Fruit fly (Drosophila melanogaster) Kc167 (cell line): ENCODE data around the gene CG3168.

Experiments
- Sin3A ChIP-seq: fragments of >200 bp; optimal IDR thresholded peaks from 2 replicates; lab custom pipeline; 2018; ENCODE audit warnings: missing external identifiers
- h ChIP-seq: fragments of >200 bp; optimal IDR thresholded peaks from 3 replicates; lab custom pipeline; 2018; ENCODE audit warnings: missing external identifiers
- insv ChIP-seq: fragments of >200 bp; optimal IDR thresholded peaks from 3 replicates; lab custom pipeline; 2018; ENCODE audit warnings: missing external identifiers
- psq ChIP-seq: fragments of >200 bp; optimal IDR thresholded peaks from 2 replicates; lab custom pipeline; 2017; ENCODE audit warnings: missing external identifiers
- ttk ChIP-seq: sonication (Bioruptor generic); optimal IDR thresholded peaks from 2 replicates; lab custom pipeline; 2017; ENCODE audit warnings: missing external identifiers

DNA sequence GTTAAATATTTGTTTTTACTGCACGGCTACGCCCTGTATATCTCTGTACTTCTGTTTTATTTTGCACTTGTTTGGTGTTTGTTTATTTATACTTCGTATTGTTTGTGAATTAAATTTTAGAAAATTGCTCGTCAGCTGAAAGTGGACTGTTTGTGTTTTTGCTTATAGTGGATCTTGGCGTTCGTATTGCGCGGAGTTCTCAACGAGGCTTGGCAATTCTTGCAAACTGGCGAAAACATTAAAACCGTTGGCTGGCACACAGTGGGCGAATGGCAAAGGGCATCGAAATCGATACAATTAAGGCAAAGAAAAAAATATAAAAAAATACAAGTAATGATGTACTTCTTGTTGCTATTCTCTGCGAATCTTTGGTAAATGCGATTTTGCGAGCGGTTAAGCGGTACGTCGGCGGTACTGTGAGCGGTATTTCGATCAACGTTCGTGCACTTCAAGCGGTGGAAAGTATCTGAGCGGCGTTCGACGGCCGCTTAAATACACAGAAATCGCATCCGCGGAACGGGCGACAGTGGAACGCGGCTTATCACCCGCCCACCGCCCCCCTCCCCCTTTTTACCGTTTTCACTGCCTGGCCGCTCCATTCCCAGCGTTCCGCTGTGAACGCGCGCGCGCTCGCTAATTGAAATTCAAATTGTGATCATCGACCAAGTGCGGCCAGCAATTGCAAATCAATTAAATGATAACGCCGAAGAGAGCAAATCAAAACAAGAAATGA, 12.9 kb downstream of the CG3168 start:
- TF ChIP-seq insv (lab: Kevin White, UChicago) (no peak), ttk (lab: Kevin White, UChicago) (no peak), psq (lab: Kevin White, UChicago) (no peak), h (lab: Kevin White, UChicago) (no peak), Sin3A (no peak)
